Worm (Caenorhabditis elegans) whole organism, L3 larva: ENCODE measurements around the gene fic-1.

ENCODE experiments used
- lin-15B ChIP-seq: fragments of 150-350 bp; optimal IDR thresholded peaks from 2 replicates; lab custom pipeline; 2014; ENCODE audit warnings: missing biosample characterization, missing genetic modification characterization
- nhr-25 ChIP-seq: sonication (generic microtip); optimal IDR thresholded peaks from 2 replicates; lab custom pipeline; 2017; ENCODE audit warnings: missing biosample characterization, missing genetic modification characterization
- tbx-2 ChIP-seq: sonication (generic microtip); optimal IDR thresholded peaks from 2 replicates; lab custom pipeline; 2016; ENCODE audit warnings: mild to moderate bottlenecking, missing genetic modification characterization, missing compliant biosample characterization

- TF ChIP-seq nhr-25 (tag; lab: Kevin White, UChicago) (no peak), lin-15B (no peak), tbx-2 (tag; lab: Kevin White, UChicago) (no peak)
Measured at ce11 chrIV:10909708-10910107, 27.5 kb upstream of the fic-1 start, which contains the start of gene pyk-2.
